Worm (Caenorhabditis elegans): ENCODE measurements around the gene ssp-35.

DNA sequence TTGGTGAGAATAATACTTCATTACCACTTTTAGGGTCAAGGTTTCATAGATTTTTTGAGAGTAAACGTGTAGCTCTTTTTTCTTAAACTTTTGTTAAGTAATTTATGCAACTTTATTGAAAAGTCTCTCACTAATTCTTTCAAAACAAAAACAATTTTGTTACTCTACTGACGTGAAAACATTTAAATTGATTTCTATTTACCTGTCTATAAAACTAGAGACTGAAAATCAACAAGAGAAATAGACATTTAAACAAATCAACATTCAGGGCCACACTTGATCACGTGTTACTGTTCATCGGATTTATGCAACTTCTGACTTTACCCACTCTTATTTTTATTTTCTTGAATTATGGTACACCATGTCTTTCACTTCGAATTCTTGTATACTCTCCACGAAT lies 7.2 kb downstream of the ssp-35 start, which contains the start of gene ugt-55:
- TF ChIP-seq unc-62 (GFP tag; optimal IDR thresholded peaks at IDR 0.05) (no peak), ceh-58 (GFP tag; IDR thresholded peaks at IDR 0.05) (no peak), snpc-4 (GFP tag; optimal IDR thresholded peaks at IDR 0.05) (no peak), snpc-4 (tag; optimal IDR thresholded peaks at IDR 0.05) (no peak)
